Fruit fly (Drosophila melanogaster) S2 (cell line): ENCODE data around the gene Ugt36A1.

Experiments used
- CG8478 ChIP-seq: fragments of >200 bp; optimal IDR thresholded peaks from 2 replicates; lab custom pipeline; 2018
- CTCF ChIP-seq, 2 experiments: fragments of >200 bp; optimal IDR thresholded peaks; 2 replicates each; lab custom pipeline; 2018

DNA sequence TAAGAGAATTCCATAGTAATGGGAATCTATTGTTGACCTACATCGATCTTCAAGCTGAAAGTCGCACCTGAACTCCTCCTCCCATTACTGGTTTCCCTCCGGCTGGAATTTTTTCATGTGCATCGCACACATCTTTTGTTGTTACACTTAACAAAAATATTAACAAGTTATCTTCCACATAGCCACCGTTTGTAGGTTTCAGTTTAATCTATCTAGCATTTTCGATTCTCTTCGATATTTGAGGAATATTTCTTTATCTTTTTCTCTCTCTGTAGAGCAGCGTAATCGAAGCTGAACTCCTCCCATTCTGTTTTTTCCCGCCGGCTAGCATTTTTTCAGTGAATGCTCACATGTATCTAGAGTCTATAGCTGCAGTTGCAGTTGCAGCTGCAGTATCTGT, 5.9 kb downstream of the Ugt36A1 start:
- no peak for TF ChIP-seq CG8478 (lab: Kevin White, UChicago)
- TF ChIP-seq CTCF (optimal IDR thresholded peaks at IDR 0.05; lab: Kevin White, UChicago) = no peak
